Worm (Caenorhabditis elegans): Measurements from ENCODE around the gene nol-56.

Gene nol-56

ce11 chrV:10379761-10380160, 27.0 kb upstream of the nol-56 start:
- TF ChIP-seq flt-1 (GFP tag; IDR thresholded peaks at IDR 0.05) = no peak
- no peak for TF ChIP-seq ztf-29 (GFP tag; IDR thresholded peaks at IDR 0.05)
- TF ChIP-seq tab-1 (GFP tag; IDR thresholded peaks at IDR 0.05) = no peak
- no peak for TF ChIP-seq ref-1 (GFP tag; conservative IDR thresholded peaks at IDR 0.05)
- no peak for TF ChIP-seq T22C8.4 (GFP tag; IDR thresholded peaks at IDR 0.05)
- TF ChIP-seq med-1 (GFP tag; optimal IDR thresholded peaks at IDR 0.05; ENCODE audit: insufficient read depth) = no peak
- TF ChIP-seq klf-2 (GFP tag; conservative IDR thresholded peaks at IDR 0.05) = no peak
- no peak for TF ChIP-seq cog-1 (tag; optimal IDR thresholded peaks at IDR 0.05)
- no peak for TF ChIP-seq ztf-23 (GFP tag; IDR thresholded peaks at IDR 0.05)

ce11 chrV:10379293-10379692, 26.5 kb upstream of the nol-56 start, which contains the start of gene AC3.12:
Gene AC3.12, minus strand, starts transcription at chrV:10379393.
- TF ChIP-seq med-1 (GFP tag; optimal IDR thresholded peaks at IDR 0.05; ENCODE audit: insufficient read depth) (no peak), ref-1 (GFP tag; conservative IDR thresholded peaks at IDR 0.05) (no peak), flt-1 (GFP tag; IDR thresholded peaks at IDR 0.05) (no peak), T22C8.4 (GFP tag; IDR thresholded peaks at IDR 0.05) (no peak), cog-1 (tag; optimal IDR thresholded peaks at IDR 0.05) (no peak), ztf-29 (GFP tag; IDR thresholded peaks at IDR 0.05) (no peak), tab-1 (GFP tag; IDR thresholded peaks at IDR 0.05) (no peak), ztf-23 (GFP tag; IDR thresholded peaks at IDR 0.05) (no peak)

- TF ChIP-seq tab-1 (GFP tag; IDR thresholded peaks at IDR 0.05) (no peak), med-1 (GFP tag; optimal IDR thresholded peaks at IDR 0.05; ENCODE audit: insufficient read depth) (no peak), ztf-29 (GFP tag; IDR thresholded peaks at IDR 0.05) (no peak), T22C8.4 (GFP tag; IDR thresholded peaks at IDR 0.05) (no peak), cog-1 (tag; optimal IDR thresholded peaks at IDR 0.05) (no peak), ref-1 (GFP tag; conservative IDR thresholded peaks at IDR 0.05) (no peak), flt-1 (GFP tag; IDR thresholded peaks at IDR 0.05) (no peak), ztf-23 (GFP tag; IDR thresholded peaks at IDR 0.05) (no peak), klf-2 (GFP tag; conservative IDR thresholded peaks at IDR 0.05) (no peak)
Observed at ce11 chrV:10371951-10372350, 19.2 kb upstream of the nol-56 start, which contains the start of gene ugt-49. Gene ugt-49, plus strand, starts transcription at chrV:10372321.

- no peak for TF ChIP-seq ref-1 (GFP tag; conservative IDR thresholded peaks at IDR 0.05)
- TF ChIP-seq ztf-23 (GFP tag; IDR thresholded peaks at IDR 0.05) = no peak
- TF ChIP-seq flt-1 (GFP tag; IDR thresholded peaks at IDR 0.05) = no peak
- no peak for TF ChIP-seq klf-2 (GFP tag; conservative IDR thresholded peaks at IDR 0.05)
- TF ChIP-seq cog-1 (tag; optimal IDR thresholded peaks at IDR 0.05) = no peak
- no peak for TF ChIP-seq med-1 (GFP tag; optimal IDR thresholded peaks at IDR 0.05; ENCODE audit: insufficient read depth)
- TF ChIP-seq T22C8.4 (GFP tag; IDR thresholded peaks at IDR 0.05) = no peak
- TF ChIP-seq ztf-29 (GFP tag; IDR thresholded peaks at IDR 0.05) = no peak
- no peak for TF ChIP-seq tab-1 (GFP tag; IDR thresholded peaks at IDR 0.05)
Observed at ce11 chrV:10371177-10371576, 18.4 kb upstream of the nol-56 start.

- TF ChIP-seq ref-1 (GFP tag; conservative IDR thresholded peaks at IDR 0.05) (no peak), cog-1 (tag; optimal IDR thresholded peaks at IDR 0.05) (no peak), flt-1 (GFP tag; IDR thresholded peaks at IDR 0.05) (no peak), T22C8.4 (GFP tag; IDR thresholded peaks at IDR 0.05) (no peak), med-1 (GFP tag; optimal IDR thresholded peaks at IDR 0.05; ENCODE audit: insufficient read depth) (no peak), ztf-23 (GFP tag; IDR thresholded peaks at IDR 0.05) (no peak), klf-2 (GFP tag; conservative IDR thresholded peaks at IDR 0.05) (no peak), tab-1 (GFP tag; IDR thresholded peaks at IDR 0.05) (no peak), ztf-29 (GFP tag; IDR thresholded peaks at IDR 0.05) (no peak)
Observed at ce11 chrV:10368256-10368655, 15.5 kb upstream of the nol-56 start, which contains the start of gene sri-20. Gene sri-20, plus strand, starts transcription at chrV:10368556.

- TF ChIP-seq ref-1 (GFP tag; conservative IDR thresholded peaks at IDR 0.05) (no peak), T22C8.4 (GFP tag; IDR thresholded peaks at IDR 0.05) (no peak), tab-1 (GFP tag; IDR thresholded peaks at IDR 0.05) (no peak), cog-1 (tag; optimal IDR thresholded peaks at IDR 0.05) (no peak), ztf-23 (GFP tag; IDR thresholded peaks at IDR 0.05) (no peak), med-1 (GFP tag; optimal IDR thresholded peaks at IDR 0.05; ENCODE audit: insufficient read depth) (no peak), ztf-29 (GFP tag; IDR thresholded peaks at IDR 0.05) (no peak), klf-2 (GFP tag; conservative IDR thresholded peaks at IDR 0.05) (no peak), flt-1 (GFP tag; IDR thresholded peaks at IDR 0.05) (no peak)
Observed at ce11 chrV:10363834-10364233, 11.1 kb upstream of the nol-56 start.

- TF ChIP-seq ztf-29 (GFP tag; IDR thresholded peaks at IDR 0.05) (no peak), ztf-23 (GFP tag; IDR thresholded peaks at IDR 0.05) (0 out of 2 replicates have a peak, but pooled peaks have one; percentile 18)
Observed at ce11 chrV:10361830-10362397, 9.1 kb upstream of the nol-56 start, which contains the start of gene cash-1. Gene cash-1, plus strand, starts transcription at chrV:10362261.

- TF ChIP-seq ref-1 (GFP tag; conservative IDR thresholded peaks at IDR 0.05) (no peak), cog-1 (tag; optimal IDR thresholded peaks at IDR 0.05) (no peak), ztf-29 (GFP tag; IDR thresholded peaks at IDR 0.05) (no peak), ztf-23 (GFP tag; IDR thresholded peaks at IDR 0.05) (no peak), T22C8.4 (GFP tag; IDR thresholded peaks at IDR 0.05) (no peak), klf-2 (GFP tag; conservative IDR thresholded peaks at IDR 0.05) (no peak)
Observed at ce11 chrV:10360186-10360585, 7.4 kb upstream of the nol-56 start.

ce11 chrV:10358238-10358637, 5.5 kb upstream of the nol-56 start, which contains the start of gene ttll-15:
Gene ttll-15, plus strand, starts transcription at chrV:10358538.
- no peak for TF ChIP-seq med-1 (GFP tag; optimal IDR thresholded peaks at IDR 0.05; ENCODE audit: insufficient read depth)
- no peak for TF ChIP-seq T22C8.4 (GFP tag; IDR thresholded peaks at IDR 0.05)
- no peak for TF ChIP-seq klf-2 (GFP tag; conservative IDR thresholded peaks at IDR 0.05)

- TF ChIP-seq klf-2 (GFP tag; conservative IDR thresholded peaks at IDR 0.05) = no peak
- TF ChIP-seq tab-1 (GFP tag; IDR thresholded peaks at IDR 0.05) = no peak
Observed at ce11 chrV:10357467-10357953, 4.7 kb upstream of the nol-56 start, which contains the start of gene ceeh-2. Gene ceeh-2, minus strand, starts transcription at chrV:10357903.
